Worm (Caenorhabditis elegans): ENCODE measurements around the gene fbxc-24.

ce11 chrII:932718-933117, 23.3 kb upstream of the fbxc-24 start, which contains the start of gene acs-15:
- TF ChIP-seq sup-37 (GFP tag; optimal IDR thresholded peaks at IDR 0.05) (no peak), nhr-11 (tag; optimal IDR thresholded peaks at IDR 0.05) (no peak), hlh-17 (GFP tag; optimal IDR thresholded peaks at IDR 0.05; ENCODE audit: borderline replicate concordance) (no peak), mdl-1 (tag; optimal IDR thresholded peaks at IDR 0.05) (no peak), ztf-4 (tag; optimal IDR thresholded peaks at IDR 0.05) (no peak), irx-1 (tag; optimal IDR thresholded peaks at IDR 0.05) (no peak), skn-1 (tag; optimal IDR thresholded peaks at IDR 0.05) (no peak)
